Worm (Caenorhabditis elegans) whole organism, late embryonic: ENCODE data around the gene acp-3.

Experiments
- F13H6.1 ChIP-seq: sonication (generic microtip); optimal IDR thresholded peaks from 2 replicates; lab custom pipeline; 2016; ENCODE audit warnings: missing genetic modification characterization, missing compliant biosample characterization
- K02D7.2 ChIP-seq: sonication (generic microtip); optimal IDR thresholded peaks from 2 replicates; lab custom pipeline; 2017; ENCODE audit warnings: mild to moderate bottlenecking, missing genetic modification characterization, missing compliant biosample characterization
- Y22D7AL.16 ChIP-seq: sonication (generic microtip); optimal IDR thresholded peaks from 2 replicates; lab custom pipeline; 2016; ENCODE audit warnings: missing genetic modification characterization, missing compliant biosample characterization
- ahr-1 ChIP-seq: sonication (generic microtip); optimal IDR thresholded peaks from 2 replicates; lab custom pipeline; 2016; ENCODE audit warnings: missing genetic modification characterization, missing compliant biosample characterization
- ama-1 ChIP-seq: fragments of 150-350 bp; optimal IDR thresholded peaks from 2 replicates; lab custom pipeline; 2014
- ceh-14 ChIP-seq: sonication (generic microtip); optimal IDR thresholded peaks from 2 replicates; lab custom pipeline; 2016; ENCODE audit warnings: missing genotype, missing genetic modification characterization, missing compliant biosample characterization
- ceh-18 ChIP-seq: sonication (generic microtip); optimal IDR thresholded peaks from 2 replicates; lab custom pipeline; 2016; ENCODE audit warnings: missing genetic modification characterization, missing compliant biosample characterization
- ceh-19 ChIP-seq: fragments of 200-800 bp; sonication (Bioruptor generic); optimal IDR thresholded peaks from 2 replicates; lab custom pipeline; 2018; ENCODE audit warnings: mild to moderate bottlenecking, missing genetic modification characterization, missing compliant biosample characterization
- ceh-2 ChIP-seq: sonication (generic microtip); optimal IDR thresholded peaks from 2 replicates; lab custom pipeline; 2016; ENCODE audit warnings: missing genotype, missing genetic modification characterization, missing compliant biosample characterization
- ceh-30 ChIP-seq: fragments of 150-350 bp; optimal IDR thresholded peaks from 2 replicates; lab custom pipeline; 2014; ENCODE audit warnings: missing biosample characterization, missing genetic modification characterization
- ceh-48 ChIP-seq: sonication (generic microtip); optimal IDR thresholded peaks from 2 replicates; lab custom pipeline; 2016; ENCODE audit warnings: missing genetic modification characterization, inconsistent platforms, missing compliant biosample characterization
- ceh-6 ChIP-seq: fragments of 200-800 bp; sonication (Bioruptor generic); optimal IDR thresholded peaks from 2 replicates; lab custom pipeline; 2018; ENCODE audit warnings: mild to moderate bottlenecking, missing genetic modification characterization, missing compliant biosample characterization
- dmd-4 ChIP-seq: sonication (generic microtip); optimal IDR thresholded peaks from 2 replicates; lab custom pipeline; 2016; ENCODE audit warnings: borderline replicate concordance, missing genetic modification characterization, missing compliant biosample characterization
- dve-1 ChIP-seq: sonication (generic microtip); optimal IDR thresholded peaks from 2 replicates; lab custom pipeline; 2017; ENCODE audit warnings: antibody characterized with exemption, mild to moderate bottlenecking, missing genetic modification characterization, missing compliant biosample characterization
- elt-2 ChIP-seq: sonication (generic microtip); optimal IDR thresholded peaks from 2 replicates; lab custom pipeline; 2016; ENCODE audit warnings: missing genetic modification reagents, missing genetic modification characterization, missing compliant biosample characterization
- elt-4 ChIP-seq: sonication (generic microtip); optimal IDR thresholded peaks from 2 replicates; lab custom pipeline; 2016; ENCODE audit warnings: missing genetic modification characterization, missing compliant biosample characterization
- ets-4 ChIP-seq: sonication (generic microtip); optimal IDR thresholded peaks from 2 replicates; lab custom pipeline; 2016; ENCODE audit warnings: missing genetic modification characterization, missing compliant biosample characterization
- eyg-1 ChIP-seq: sonication (generic microtip); optimal IDR thresholded peaks from 2 replicates; lab custom pipeline; 2016; ENCODE audit warnings: missing genotype, missing genetic modification characterization, missing compliant biosample characterization
- fkh-10 ChIP-seq: fragments of 150-350 bp; optimal IDR thresholded peaks from 2 replicates; lab custom pipeline; 2014; ENCODE audit warnings: missing biosample characterization, missing genetic modification reagents, missing genetic modification characterization
- gmeb-2 ChIP-seq: sonication (generic microtip); optimal IDR thresholded peaks from 2 replicates; lab custom pipeline; 2016; ENCODE audit warnings: missing genetic modification characterization, inconsistent platforms, missing compliant biosample characterization
- hlh-13 ChIP-seq: fragments of 200-800 bp; sonication (Bioruptor generic); optimal IDR thresholded peaks from 2 replicates; lab custom pipeline; 2018; ENCODE audit warnings: mild to moderate bottlenecking, missing genetic modification characterization, missing compliant biosample characterization
- hlh-15 ChIP-seq: sonication (generic microtip); optimal IDR thresholded peaks from 2 replicates; lab custom pipeline; 2016; ENCODE audit warnings: missing genetic modification characterization, missing compliant biosample characterization
- hlh-8 ChIP-seq: sonication (generic microtip); optimal IDR thresholded peaks from 2 replicates; lab custom pipeline; 2016; ENCODE audit warnings: missing genotype, missing genetic modification characterization, missing compliant biosample characterization
- lin-11 ChIP-seq: fragments of 200-800 bp; sonication (Bioruptor generic); optimal IDR thresholded peaks from 2 replicates; lab custom pipeline; 2018; ENCODE audit warnings: mild to moderate bottlenecking, missing genetic modification characterization, missing compliant biosample characterization
- madf-2 ChIP-seq: sonication (generic microtip); optimal IDR thresholded peaks from 2 replicates; lab custom pipeline; 2017; ENCODE audit warnings: missing genetic modification characterization, missing compliant biosample characterization
- nfya-1 ChIP-seq: sonication (generic microtip); optimal IDR thresholded peaks from 2 replicates; lab custom pipeline; 2017; ENCODE audit warnings: missing genetic modification characterization, mild to moderate bottlenecking, missing compliant biosample characterization, antibody characterized with exemption, moderate library complexity
- npax-4 ChIP-seq: sonication (generic microtip); optimal IDR thresholded peaks from 2 replicates; lab custom pipeline; 2016; ENCODE audit warnings: missing genetic modification characterization, missing compliant biosample characterization
- odd-2 ChIP-seq: sonication (generic microtip); optimal IDR thresholded peaks from 2 replicates; lab custom pipeline; 2017; ENCODE audit warnings: antibody characterized with exemption, mild to moderate bottlenecking, missing genetic modification characterization, missing compliant biosample characterization
- pat-9 ChIP-seq: fragments of 200-800 bp; sonication (Bioruptor generic); optimal IDR thresholded peaks from 2 replicates; lab custom pipeline; 2018; ENCODE audit warnings: mild to moderate bottlenecking, missing genetic modification characterization, moderate library complexity, missing compliant biosample characterization
- pax-1 ChIP-seq: fragments of 150-350 bp; optimal IDR thresholded peaks from 2 replicates; lab custom pipeline; 2014; ENCODE audit warnings: missing biosample characterization, missing genetic modification characterization
- rnt-1 ChIP-seq: sonication (generic microtip); optimal IDR thresholded peaks from 2 replicates; lab custom pipeline; 2016; ENCODE audit warnings: missing genetic modification characterization, missing compliant biosample characterization
- sox-2 ChIP-seq: fragments of 200-800 bp; sonication (Bioruptor generic); IDR thresholded peaks from 2 replicates; pipeline ENCODE4 v1.3.6; 2022; ENCODE audit warnings: missing genetic modification reagents, missing genetic modification characterization, missing compliant biosample characterization
- sox-4 ChIP-seq: sonication (generic microtip); optimal IDR thresholded peaks from 2 replicates; lab custom pipeline; 2017; ENCODE audit warnings: mild to moderate bottlenecking, missing genetic modification characterization, inconsistent platforms, missing compliant biosample characterization
- tbx-2 ChIP-seq: sonication (generic microtip); optimal IDR thresholded peaks from 2 replicates; lab custom pipeline; 2016; ENCODE audit warnings: missing genetic modification characterization, missing compliant biosample characterization
- ttx-3 ChIP-seq: sonication (generic microtip); optimal IDR thresholded peaks from 2 replicates; lab custom pipeline; 2016; ENCODE audit warnings: missing genetic modification reagents, missing genetic modification characterization, missing compliant biosample characterization
- unc-3 ChIP-seq, 2 experiments: fragments of 200-800 bp in 1 of 2; sonication (Bioruptor generic) in 1 of 2; sonication (generic microtip) in 1 of 2; conservative IDR thresholded peaks in 1 of 2; optimal IDR thresholded peaks in 1 of 2; 2 replicates each; pipeline versions ENCODE4 v1.3.6 to Lab custom; 2016 to 2022; ENCODE audit warnings: missing compliant biosample characterization in 2 of 2, missing genetic modification characterization in 2 of 2, missing genetic modification reagents in 1 of 2
- unc-42 ChIP-seq: sonication (generic microtip); optimal IDR thresholded peaks from 2 replicates; lab custom pipeline; 2016; ENCODE audit warnings: missing genotype, missing genetic modification characterization, missing compliant biosample characterization
- unc-86 ChIP-seq: sonication (generic microtip); optimal IDR thresholded peaks from 2 replicates; lab custom pipeline; 2016; ENCODE audit warnings: missing genetic modification characterization, missing compliant biosample characterization
- ztf-16 ChIP-seq: sonication (generic microtip); optimal IDR thresholded peaks from 2 replicates; lab custom pipeline; 2017; ENCODE audit warnings: missing genetic modification characterization, missing compliant biosample characterization

Gene acp-3

DNA sequence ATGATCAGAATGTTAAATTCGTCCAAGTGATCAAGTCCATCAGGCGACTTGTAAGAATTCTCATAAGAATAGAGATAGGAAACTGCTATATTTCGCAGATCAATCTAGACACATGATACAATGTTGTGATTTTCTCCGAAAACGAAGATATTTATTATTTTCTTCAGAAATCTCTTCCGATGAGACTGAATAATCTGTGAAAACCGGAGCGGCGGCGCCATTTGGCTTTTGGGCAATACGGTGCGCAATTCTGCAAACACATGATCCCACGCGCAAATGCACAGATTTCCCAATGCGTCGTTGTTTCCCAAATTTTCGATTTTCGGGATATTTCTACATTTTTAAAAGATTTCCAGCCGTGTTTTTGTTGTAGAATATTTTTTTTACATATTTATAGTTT lies 5.2 kb upstream of the acp-3 start:
- TF ChIP-seq nfya-1 (tag; lab: Kevin White, UChicago) = peak; percentile 28
- no peak for TF ChIP-seq elt-4 (tag; lab: Kevin White, UChicago)
- no peak for TF ChIP-seq hlh-13 (GFP tag; lab: Kevin White, UChicago)
- peak; percentile 14 for TF ChIP-seq tbx-2 (tag; lab: Kevin White, UChicago)
- no peak for TF ChIP-seq ceh-2 (tag; lab: Kevin White, UChicago)
- peak; percentile 14 for TF ChIP-seq unc-86 (tag; lab: Kevin White, UChicago)
- TF ChIP-seq dve-1 (tag; lab: Kevin White, UChicago) = peak; percentile 35
- TF ChIP-seq elt-2 (tag; lab: Kevin White, UChicago) = peak; percentile 25
- no peak for TF ChIP-seq unc-3 (GFP tag; conservative IDR thresholded peaks at IDR 0.05; lab: Robert Waterston, UW)
- peak; percentile 10 for TF ChIP-seq unc-3 (tag; optimal IDR thresholded peaks at IDR 0.05; lab: Kevin White, UChicago)
- TF ChIP-seq, all 69 proteins: peak for 6

DNA sequence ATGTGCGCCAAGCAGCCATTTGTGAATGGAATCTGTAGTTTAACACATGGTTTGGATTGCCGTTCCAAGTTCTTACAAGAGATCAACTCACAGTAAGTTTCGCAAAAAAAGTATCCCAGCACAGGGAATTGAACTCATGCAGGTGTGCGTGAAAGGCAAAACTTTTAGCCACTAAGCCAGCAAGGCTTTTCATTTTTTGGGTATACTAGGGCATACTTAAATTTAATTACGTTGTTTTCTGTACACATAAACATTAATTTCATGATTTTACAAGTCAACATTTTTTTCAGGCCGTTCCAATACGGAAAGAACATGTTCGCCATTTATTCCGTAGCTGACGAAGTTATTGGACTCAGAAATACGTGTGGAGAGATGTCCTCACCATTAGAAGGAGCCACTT lies 4.6 kb upstream of the acp-3 start:
- TF ChIP-seq ceh-14 (tag; lab: Kevin White, UChicago) (no peak), gmeb-2 (tag; lab: Kevin White, UChicago) (no peak), ceh-18 (tag; lab: Kevin White, UChicago) (no peak), ttx-3 (tag; lab: Kevin White, UChicago) (no peak), hlh-8 (tag; lab: Kevin White, UChicago) (no peak), ceh-30 (tag; lab: Kevin White, UChicago) (no peak), sox-2 (GFP tag; lab: Robert Waterston, UW) (no peak), F13H6.1 (tag; lab: Kevin White, UChicago) (no peak), fkh-10 (no peak), rnt-1 (tag; lab: Kevin White, UChicago) (no peak), elt-4 (tag; lab: Kevin White, UChicago) (no peak)

DNA sequence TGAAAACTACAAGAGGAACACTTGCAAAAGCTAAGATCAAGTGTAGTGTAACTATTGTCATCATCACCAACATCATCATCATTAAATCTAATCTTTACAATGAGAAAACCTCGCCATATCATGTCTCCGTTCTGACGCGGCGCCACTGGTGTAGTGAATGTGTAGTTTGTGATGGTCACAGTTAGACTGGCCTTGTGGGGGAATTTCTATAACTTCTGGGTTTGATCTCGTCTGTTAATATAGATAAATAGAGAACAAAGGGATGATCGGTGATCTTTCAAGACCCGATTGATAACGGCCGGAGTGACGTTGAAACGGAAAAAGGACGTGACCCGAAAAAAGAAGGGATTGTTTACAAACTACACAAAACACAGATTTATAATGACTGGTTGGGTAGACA lies 3.9 kb upstream of the acp-3 start:
- TF ChIP-seq rnt-1 (tag; lab: Kevin White, UChicago) (no peak), K02D7.2 (tag; lab: Kevin White, UChicago) (no peak), nfya-1 (tag; lab: Kevin White, UChicago) (no peak), pat-9 (tag; lab: Kevin White, UChicago) (no peak), ztf-16 (tag; lab: Kevin White, UChicago) (no peak), sox-4 (no peak), Y22D7AL.16 (tag; lab: Kevin White, UChicago) (no peak), lin-11 (no peak), madf-2 (no peak), dmd-4 (no peak), hlh-8 (tag; lab: Kevin White, UChicago) (no peak), ttx-3 (tag; lab: Kevin White, UChicago) (no peak), sox-2 (GFP tag; lab: Robert Waterston, UW) (no peak), unc-3 (GFP tag; conservative IDR thresholded peaks at IDR 0.05; lab: Robert Waterston, UW) (no peak), unc-3 (tag; optimal IDR thresholded peaks at IDR 0.05; lab: Kevin White, UChicago) (no peak), ceh-30 (tag; lab: Kevin White, UChicago) (no peak), ceh-6 (GFP tag; lab: Kevin White, UChicago) (no peak), ama-1 (lab: Kevin White, UChicago) (no peak), hlh-13 (GFP tag; lab: Kevin White, UChicago) (no peak)

DNA sequence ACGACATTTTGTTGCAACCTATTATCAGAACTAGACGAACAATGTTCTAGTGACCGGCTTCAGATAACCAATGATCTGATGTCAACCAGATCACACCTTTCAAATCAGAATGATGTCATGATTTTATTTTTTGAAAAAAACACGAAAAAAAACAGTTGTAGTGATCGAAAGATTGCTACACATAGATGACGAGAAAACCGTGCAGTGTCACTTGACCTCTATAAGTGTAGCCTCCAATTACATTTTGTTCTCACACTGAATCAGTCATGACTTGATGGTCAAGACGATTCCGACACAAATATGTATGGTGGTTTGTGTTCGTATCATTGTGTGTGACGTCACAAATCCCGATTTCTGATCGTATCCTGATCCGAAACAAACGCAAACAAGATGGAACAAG lies 3.2 kb upstream of the acp-3 start:
- TF ChIP-seq hlh-15 (tag; lab: Kevin White, UChicago) (no peak), hlh-8 (tag; lab: Kevin White, UChicago) (no peak), Y22D7AL.16 (tag; lab: Kevin White, UChicago) (no peak), ets-4 (tag; lab: Kevin White, UChicago) (no peak), ceh-19 (no peak), unc-42 (tag; lab: Kevin White, UChicago) (no peak), npax-4 (no peak), unc-3 (GFP tag; conservative IDR thresholded peaks at IDR 0.05; lab: Robert Waterston, UW) (no peak), unc-3 (tag; optimal IDR thresholded peaks at IDR 0.05; lab: Kevin White, UChicago) (no peak), elt-2 (tag; lab: Kevin White, UChicago) (no peak), sox-4 (no peak), eyg-1 (tag; lab: Kevin White, UChicago) (no peak), odd-2 (no peak), ahr-1 (no peak), pax-1 (tag; lab: Kevin White, UChicago) (no peak), ceh-48 (tag; lab: Kevin White, UChicago) (no peak), ama-1 (lab: Kevin White, UChicago) (no peak)
